Fruit fly (Drosophila melanogaster): ENCODE data around the gene CG13398.

dm6 chr2L:8399863-8400598 is 15.0 kb downstream of the CG13398 start, which contains the start of gene CG31898:
- TF ChIP-seq CTCF (optimal IDR thresholded peaks at IDR 0.05) (no peak), CG8478 (optimal IDR thresholded peaks at IDR 0.05) (no peak)
